Worm (Caenorhabditis elegans): Measurements from ENCODE around the gene math-23.

Gene math-23

DNA sequence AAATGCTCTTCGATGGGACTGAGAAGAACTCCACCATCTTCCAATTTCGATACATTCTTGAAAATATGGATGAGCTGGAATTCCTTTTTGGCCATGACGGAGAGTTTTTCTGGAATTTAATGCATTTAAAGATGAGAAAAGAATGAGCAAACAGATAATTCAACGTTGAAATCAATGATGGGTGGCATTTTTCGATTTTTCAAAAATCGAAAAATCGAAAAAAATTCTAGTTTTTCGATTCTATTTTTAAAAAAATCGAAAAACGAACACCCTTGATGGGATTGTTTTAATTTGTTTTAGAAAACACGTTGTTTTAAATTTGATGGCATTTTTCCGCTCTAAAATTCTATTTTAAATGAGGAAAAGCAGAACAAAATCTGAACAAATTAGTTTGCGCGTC is 10.7 kb downstream of the math-23 start, which contains the start of gene math-31:
math-31 (minus strand) TSS at position 101 of the 400 bp plus-strand sequence.
- no peak for TF ChIP-seq hnd-1 (tag; optimal IDR thresholded peaks at IDR 0.05)
- no peak for TF ChIP-seq tra-4 (tag; optimal IDR thresholded peaks at IDR 0.05)
- no peak for TF ChIP-seq F13C5.2 (tag; optimal IDR thresholded peaks at IDR 0.05)
- TF ChIP-seq hmg-4 (GFP tag; optimal IDR thresholded peaks at IDR 0.05): no peak
- TF ChIP-seq aly-1 (tag; optimal IDR thresholded peaks at IDR 0.05): no peak
- TF ChIP-seq scrt-1 (GFP tag; IDR thresholded peaks at IDR 0.05): no peak
- no peak for TF ChIP-seq pes-1 (GFP tag; IDR thresholded peaks at IDR 0.05)
- no peak for TF ChIP-seq ama-1 (optimal IDR thresholded peaks at IDR 0.05)
- no peak for TF ChIP-seq flt-1 (GFP tag; IDR thresholded peaks at IDR 0.05)
- TF ChIP-seq B0310.2 (tag; optimal IDR thresholded peaks at IDR 0.05): no peak
- no peak for TF ChIP-seq ceh-36 (tag; optimal IDR thresholded peaks at IDR 0.05)
- TF ChIP-seq sea-1 (GFP tag; conservative IDR thresholded peaks at IDR 0.05): no peak
- no peak for TF ChIP-seq hmbx-1 (tag; optimal IDR thresholded peaks at IDR 0.05)
- TF ChIP-seq tbx-37 (GFP tag; conservative IDR thresholded peaks at IDR 0.05): no peak
- TF ChIP-seq ceh-13 (GFP tag; optimal IDR thresholded peaks at IDR 0.05): no peak
- no peak for TF ChIP-seq tbx-11 (GFP tag; IDR thresholded peaks at IDR 0.05)
- TF ChIP-seq ets-7 (tag; optimal IDR thresholded peaks at IDR 0.05): no peak

ce11 chrII:1917862-1918261 is 15.8 kb downstream of the math-23 start, which contains the start of gene bath-4:
Gene bath-4, minus strand, starts transcription at chrII:1917962.
- TF ChIP-seq aly-1 (tag; optimal IDR thresholded peaks at IDR 0.05) (no peak), flt-1 (GFP tag; IDR thresholded peaks at IDR 0.05) (no peak), ceh-36 (tag; optimal IDR thresholded peaks at IDR 0.05) (no peak), tbx-37 (GFP tag; conservative IDR thresholded peaks at IDR 0.05) (no peak), ceh-13 (GFP tag; optimal IDR thresholded peaks at IDR 0.05) (no peak), tbx-11 (GFP tag; IDR thresholded peaks at IDR 0.05) (no peak), B0310.2 (tag; optimal IDR thresholded peaks at IDR 0.05) (no peak), ets-7 (tag; optimal IDR thresholded peaks at IDR 0.05) (no peak), hmg-4 (GFP tag; optimal IDR thresholded peaks at IDR 0.05) (no peak), F13C5.2 (tag; optimal IDR thresholded peaks at IDR 0.05) (no peak), tra-4 (tag; optimal IDR thresholded peaks at IDR 0.05) (no peak), pes-1 (GFP tag; IDR thresholded peaks at IDR 0.05) (no peak), hmbx-1 (tag; optimal IDR thresholded peaks at IDR 0.05) (no peak)

ce11 chrII:1921018-1921417 is 18.9 kb downstream of the math-23 start, which contains the start of gene bath-7:
Gene bath-7, minus strand, starts transcription at chrII:1921118.
- TF ChIP-seq tbx-11 (GFP tag; IDR thresholded peaks at IDR 0.05) (no peak), ceh-13 (GFP tag; optimal IDR thresholded peaks at IDR 0.05) (no peak), B0310.2 (tag; optimal IDR thresholded peaks at IDR 0.05) (no peak), sea-1 (GFP tag; conservative IDR thresholded peaks at IDR 0.05) (no peak), hmg-4 (GFP tag; optimal IDR thresholded peaks at IDR 0.05) (no peak), aly-1 (tag; optimal IDR thresholded peaks at IDR 0.05) (no peak), ama-1 (optimal IDR thresholded peaks at IDR 0.05) (no peak), flt-1 (GFP tag; IDR thresholded peaks at IDR 0.05) (no peak), tbx-37 (GFP tag; conservative IDR thresholded peaks at IDR 0.05) (no peak), hnd-1 (tag; optimal IDR thresholded peaks at IDR 0.05) (no peak), tra-4 (tag; optimal IDR thresholded peaks at IDR 0.05) (no peak), scrt-1 (GFP tag; IDR thresholded peaks at IDR 0.05) (no peak), pes-1 (GFP tag; IDR thresholded peaks at IDR 0.05) (no peak), hmbx-1 (tag; optimal IDR thresholded peaks at IDR 0.05) (no peak)

DNA sequence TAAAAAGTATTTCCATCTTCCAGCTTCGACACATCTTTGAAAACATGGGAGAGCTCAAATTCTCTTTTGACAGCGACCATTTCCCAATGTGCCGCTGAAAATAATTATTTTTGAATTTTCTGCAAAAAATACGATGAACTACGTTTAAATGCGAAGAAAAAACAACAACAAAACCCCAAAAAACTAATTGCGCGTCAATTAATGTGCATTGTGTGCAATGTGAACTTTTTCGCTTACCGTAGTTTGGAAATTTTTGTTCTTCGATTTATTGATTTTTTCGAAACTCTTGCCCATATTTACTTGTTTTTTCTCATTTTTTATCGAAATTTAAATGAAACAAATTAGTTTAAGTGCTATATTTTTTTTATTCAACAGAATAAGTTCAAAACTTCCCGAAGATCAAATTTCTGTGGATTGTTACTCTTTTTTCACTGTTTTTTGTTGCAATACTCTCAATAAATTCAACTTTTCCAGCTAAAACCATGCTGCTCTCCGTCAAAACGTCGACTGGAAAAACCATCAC is 20.6 kb downstream of the math-23 start, which contains the start of the genes bath-2 and F52C6.4:
bath-2 (minus strand) TSS at position 101 of the 523 bp plus-strand sequence.
F52C6.4 (plus strand) TSS at position 473 of the 523 bp plus-strand sequence.
- TF ChIP-seq pes-1 (GFP tag; IDR thresholded peaks at IDR 0.05) (no peak), sea-1 (GFP tag; conservative IDR thresholded peaks at IDR 0.05) (no peak), tbx-37 (GFP tag; conservative IDR thresholded peaks at IDR 0.05) (no peak), aly-1 (tag; optimal IDR thresholded peaks at IDR 0.05) (no peak), hmbx-1 (tag; optimal IDR thresholded peaks at IDR 0.05) (no peak)

DNA sequence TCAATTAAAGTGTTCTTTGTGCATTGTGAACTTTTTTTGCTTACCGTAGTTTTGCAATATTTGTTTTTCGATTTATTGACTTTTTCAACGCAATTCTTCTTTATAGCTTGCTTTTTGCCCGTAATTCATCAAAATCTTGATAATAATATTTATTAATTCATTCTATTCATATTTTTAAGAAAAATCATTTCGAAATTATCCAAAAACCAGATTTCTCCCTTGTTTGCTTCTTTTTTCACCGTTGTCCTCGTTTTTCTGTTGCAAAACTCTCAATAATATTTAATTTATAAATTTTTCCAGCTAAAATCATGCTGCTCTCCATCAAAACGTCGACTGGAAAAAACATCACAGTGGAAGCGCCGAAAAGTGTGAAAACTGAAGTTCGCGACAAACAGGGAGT is 22.4 kb downstream of the math-23 start, which contains the start of gene F52C6.3:
F52C6.3 (plus strand) TSS at position 301 of the 400 bp plus-strand sequence.
- TF ChIP-seq ceh-13 (GFP tag; optimal IDR thresholded peaks at IDR 0.05): no peak

DNA sequence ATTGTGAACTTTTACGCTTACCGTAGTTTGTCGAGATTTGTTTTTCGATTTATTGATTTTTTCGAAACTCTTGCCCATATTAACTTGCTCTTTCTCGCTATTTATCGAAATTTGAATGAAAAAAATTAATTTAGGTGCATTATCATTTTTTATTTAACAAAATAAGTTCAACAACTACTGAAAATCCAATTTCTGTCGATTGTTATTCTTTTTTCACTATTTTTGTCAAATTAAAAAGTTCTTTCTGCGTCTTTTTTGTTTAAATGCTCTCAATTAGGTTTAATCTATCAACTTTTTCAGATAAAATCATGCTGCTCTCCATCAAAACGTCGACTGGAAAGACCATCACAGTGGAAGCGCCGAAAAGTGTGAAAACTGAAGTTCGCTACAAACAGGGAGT is 24.1 kb downstream of the math-23 start, which contains the start of gene F52C6.2:
F52C6.2 (plus strand) TSS at position 301 of the 400 bp plus-strand sequence.
- TF ChIP-seq tbx-37 (GFP tag; conservative IDR thresholded peaks at IDR 0.05): no peak
- no peak for TF ChIP-seq ceh-36 (tag; optimal IDR thresholded peaks at IDR 0.05)
- no peak for TF ChIP-seq hmg-4 (GFP tag; optimal IDR thresholded peaks at IDR 0.05)

DNA sequence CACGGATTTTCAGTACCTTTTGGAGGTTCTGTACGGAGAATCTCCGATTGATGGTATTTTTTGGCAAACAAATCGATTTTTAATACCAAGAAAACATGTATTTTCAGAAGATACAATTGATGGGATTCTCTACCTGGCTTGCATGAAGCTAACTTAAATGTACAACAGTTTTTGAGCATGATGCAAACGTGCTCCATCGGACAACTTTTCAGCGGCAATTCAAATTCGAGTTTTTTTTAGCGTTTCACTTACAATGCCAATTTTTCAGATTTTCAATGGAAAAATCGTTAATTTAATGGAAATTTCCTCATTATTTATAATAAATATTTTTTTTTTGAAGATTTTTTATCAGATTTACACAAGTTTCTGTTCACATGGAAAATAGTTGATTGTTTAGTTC is 26.5 kb downstream of the math-23 start:
- no peak for TF ChIP-seq tbx-11 (GFP tag; IDR thresholded peaks at IDR 0.05)
- no peak for TF ChIP-seq aly-1 (tag; optimal IDR thresholded peaks at IDR 0.05)
- TF ChIP-seq ceh-13 (GFP tag; optimal IDR thresholded peaks at IDR 0.05): no peak
- TF ChIP-seq sea-1 (GFP tag; conservative IDR thresholded peaks at IDR 0.05): no peak
- no peak for TF ChIP-seq hmg-4 (GFP tag; optimal IDR thresholded peaks at IDR 0.05)
- TF ChIP-seq hnd-1 (tag; optimal IDR thresholded peaks at IDR 0.05): no peak
- TF ChIP-seq hmbx-1 (tag; optimal IDR thresholded peaks at IDR 0.05): no peak
- no peak for TF ChIP-seq tra-4 (tag; optimal IDR thresholded peaks at IDR 0.05)
- TF ChIP-seq ama-1 (optimal IDR thresholded peaks at IDR 0.05): no peak
- no peak for TF ChIP-seq F13C5.2 (tag; optimal IDR thresholded peaks at IDR 0.05)
- TF ChIP-seq pes-1 (GFP tag; IDR thresholded peaks at IDR 0.05): no peak
- no peak for TF ChIP-seq B0310.2 (tag; optimal IDR thresholded peaks at IDR 0.05)
- TF ChIP-seq tbx-37 (GFP tag; conservative IDR thresholded peaks at IDR 0.05): no peak
- TF ChIP-seq ets-7 (tag; optimal IDR thresholded peaks at IDR 0.05): no peak
- no peak for TF ChIP-seq ceh-36 (tag; optimal IDR thresholded peaks at IDR 0.05)
- TF ChIP-seq flt-1 (GFP tag; IDR thresholded peaks at IDR 0.05): no peak

DNA sequence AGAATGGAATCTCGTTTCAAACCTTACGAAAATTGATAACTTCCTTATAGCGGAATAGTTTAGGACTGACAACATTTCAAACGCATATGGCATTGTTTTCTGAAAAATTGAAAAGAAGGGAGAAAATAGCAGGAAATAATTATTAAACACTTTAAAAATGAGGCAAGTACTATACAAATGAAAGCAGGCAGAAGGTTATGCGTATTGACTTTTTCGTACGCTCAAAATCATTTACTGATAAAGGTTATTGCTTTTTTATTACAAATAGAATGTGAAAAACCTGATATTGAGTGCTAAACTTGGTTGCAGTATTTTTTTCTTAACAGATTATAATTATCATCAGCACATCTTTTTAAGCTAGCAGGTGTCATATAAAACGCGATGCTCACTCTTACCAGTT is 37.6 kb downstream of the math-23 start, which contains the start of gene ZK250.13:
ZK250.13 (minus strand) TSS at position 101 of the 400 bp plus-strand sequence.
- TF ChIP-seq flt-1 (GFP tag; IDR thresholded peaks at IDR 0.05) (no peak), ama-1 (optimal IDR thresholded peaks at IDR 0.05) (no peak), ceh-13 (GFP tag; optimal IDR thresholded peaks at IDR 0.05) (no peak), hnd-1 (tag; optimal IDR thresholded peaks at IDR 0.05) (no peak), tbx-11 (GFP tag; IDR thresholded peaks at IDR 0.05) (no peak), scrt-1 (GFP tag; IDR thresholded peaks at IDR 0.05) (no peak)

Data from whole organism, early embryonic.